Worm (Caenorhabditis elegans): ENCODE measurements around the gene clec-123.

DNA sequence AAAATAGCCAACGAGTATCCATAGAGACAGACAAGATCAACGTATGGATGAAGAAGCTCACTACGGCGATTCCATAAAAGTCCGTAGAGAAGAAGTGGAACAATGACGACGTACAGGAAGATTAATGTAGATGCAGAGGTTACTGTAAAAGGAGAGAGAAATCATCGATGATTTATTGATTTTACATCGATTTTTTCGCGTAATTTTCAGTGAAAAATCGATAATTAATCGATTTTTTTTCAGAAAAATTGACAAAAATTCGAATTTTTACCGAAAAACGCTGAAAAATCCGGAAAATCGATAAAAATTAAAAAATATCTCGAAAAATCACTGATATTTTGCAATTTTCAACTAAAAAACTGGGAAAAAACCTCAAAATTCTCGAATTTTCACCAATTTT, 47.6 kb upstream of the clec-123 start:
- no peak for TF ChIP-seq dao-5 (tag; optimal IDR thresholded peaks at IDR 0.05)
- TF ChIP-seq W03F9.2 (tag; optimal IDR thresholded peaks at IDR 0.05) = no peak
- TF ChIP-seq him-1 (tag; optimal IDR thresholded peaks at IDR 0.05) = no peak

Measured in whole organism, L4/young adult.